Worm (Caenorhabditis elegans): ENCODE results near the gene cdh-7.

- TF ChIP-seq F13H6.1 (tag; optimal IDR thresholded peaks at IDR 0.05) (no peak), pros-1 (tag; optimal IDR thresholded peaks at IDR 0.05) (no peak), nhr-11 (tag; optimal IDR thresholded peaks at IDR 0.05) (no peak), C38D4.7 (GFP tag; optimal IDR thresholded peaks at IDR 0.05) (no peak), ztf-16 (tag; optimal IDR thresholded peaks at IDR 0.05) (no peak), ceh-22 (tag; optimal IDR thresholded peaks at IDR 0.05) (no peak), che-1 (tag; optimal IDR thresholded peaks at IDR 0.05) (no peak), hlh-15 (tag; optimal IDR thresholded peaks at IDR 0.05) (no peak), ceh-2 (tag; optimal IDR thresholded peaks at IDR 0.05) (no peak), pha-4 (tag; optimal IDR thresholded peaks at IDR 0.05) (no peak)
Observed at ce11 chrII:14819258-14819985, 23.6 kb upstream of the cdh-7 start.

Measured in whole organism, late embryonic.